Worm (Caenorhabditis elegans): ENCODE results near the gene F35H10.5.

ce11 chrIV:8345518-8345917, 45.0 kb downstream of the F35H10.5 start, which contains the start of gene F17E9.5:
- TF ChIP-seq nhr-237 (tag; optimal IDR thresholded peaks at IDR 0.05): no peak
- TF ChIP-seq ZK546.5 (tag; optimal IDR thresholded peaks at IDR 0.05): no peak
- no peak for TF ChIP-seq nhr-77 (tag; optimal IDR thresholded peaks at IDR 0.05)
- TF ChIP-seq ztf-1 (GFP tag; conservative IDR thresholded peaks at IDR 0.05): no peak
- no peak for TF ChIP-seq snpc-4 (tag; optimal IDR thresholded peaks at IDR 0.05)
- no peak for TF ChIP-seq nhr-129 (tag; optimal IDR thresholded peaks at IDR 0.05)
- no peak for TF ChIP-seq unc-55 (GFP tag; optimal IDR thresholded peaks at IDR 0.05)
- TF ChIP-seq alr-1 (tag; optimal IDR thresholded peaks at IDR 0.05): no peak

Data from whole organism, L2 larva.